Worm (Caenorhabditis elegans): ENCODE results near the gene ZC395.5.

Gene ZC395.5

DNA sequence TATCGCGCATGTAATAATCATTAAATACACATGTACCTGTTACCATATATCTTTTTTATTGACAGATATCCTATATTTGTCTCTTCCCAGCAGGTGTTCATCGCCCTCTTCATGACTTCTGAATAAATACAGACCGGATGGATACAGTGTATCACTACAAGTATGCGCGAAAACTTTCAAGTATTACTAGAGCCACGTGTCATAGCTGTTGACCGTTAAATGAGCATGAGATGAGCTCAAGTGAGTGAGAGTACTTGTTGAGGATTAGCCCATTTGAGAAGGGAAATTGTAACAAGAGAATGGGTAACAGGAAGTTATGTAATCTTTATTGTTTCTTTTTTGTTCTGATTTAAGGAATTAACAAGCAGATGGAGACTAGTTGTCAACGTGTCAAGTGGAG is 22.6 kb upstream of the ZC395.5 start:
- no peak for TF ChIP-seq tbx-11 (GFP tag; IDR thresholded peaks at IDR 0.05)
- TF ChIP-seq pes-1 (GFP tag; IDR thresholded peaks at IDR 0.05): no peak
- no peak for TF ChIP-seq ceh-36 (tag; optimal IDR thresholded peaks at IDR 0.05)
- TF ChIP-seq tbx-37 (GFP tag; conservative IDR thresholded peaks at IDR 0.05): no peak
- no peak for TF ChIP-seq ama-1 (optimal IDR thresholded peaks at IDR 0.05)
- no peak for TF ChIP-seq hnd-1 (tag; optimal IDR thresholded peaks at IDR 0.05)
- TF ChIP-seq sea-1 (GFP tag; conservative IDR thresholded peaks at IDR 0.05): no peak
- no peak for TF ChIP-seq hmbx-1 (tag; optimal IDR thresholded peaks at IDR 0.05)
- no peak for TF ChIP-seq flt-1 (GFP tag; IDR thresholded peaks at IDR 0.05)
- no peak for TF ChIP-seq scrt-1 (GFP tag; IDR thresholded peaks at IDR 0.05)
- TF ChIP-seq F13C5.2 (tag; optimal IDR thresholded peaks at IDR 0.05): no peak
- no peak for TF ChIP-seq B0310.2 (tag; optimal IDR thresholded peaks at IDR 0.05)
- no peak for TF ChIP-seq aly-1 (tag; optimal IDR thresholded peaks at IDR 0.05)
- no peak for TF ChIP-seq hmg-4 (GFP tag; optimal IDR thresholded peaks at IDR 0.05)
- TF ChIP-seq ceh-13 (GFP tag; optimal IDR thresholded peaks at IDR 0.05): no peak

DNA sequence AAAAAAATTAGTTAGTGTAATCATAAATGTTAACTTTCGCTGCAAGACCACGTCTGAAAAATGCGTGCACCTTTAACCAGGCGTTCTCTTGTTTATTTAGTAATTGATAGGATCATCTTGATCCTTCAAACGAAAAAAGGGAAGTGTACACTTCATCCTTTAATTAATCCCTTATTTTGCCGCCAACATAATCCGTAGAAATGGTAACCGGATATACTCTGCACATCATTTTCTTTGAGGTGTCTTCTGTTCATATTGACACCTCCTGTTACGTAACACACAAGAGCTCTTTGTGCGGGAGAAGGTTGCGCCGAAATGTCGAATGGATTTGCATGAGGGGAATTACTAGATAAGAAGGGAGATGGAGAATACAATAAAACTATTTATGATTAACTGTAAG is 18.9 kb upstream of the ZC395.5 start:
- TF ChIP-seq flt-1 (GFP tag; IDR thresholded peaks at IDR 0.05) (no peak), ceh-36 (tag; optimal IDR thresholded peaks at IDR 0.05) (peak; percentile 67)

DNA sequence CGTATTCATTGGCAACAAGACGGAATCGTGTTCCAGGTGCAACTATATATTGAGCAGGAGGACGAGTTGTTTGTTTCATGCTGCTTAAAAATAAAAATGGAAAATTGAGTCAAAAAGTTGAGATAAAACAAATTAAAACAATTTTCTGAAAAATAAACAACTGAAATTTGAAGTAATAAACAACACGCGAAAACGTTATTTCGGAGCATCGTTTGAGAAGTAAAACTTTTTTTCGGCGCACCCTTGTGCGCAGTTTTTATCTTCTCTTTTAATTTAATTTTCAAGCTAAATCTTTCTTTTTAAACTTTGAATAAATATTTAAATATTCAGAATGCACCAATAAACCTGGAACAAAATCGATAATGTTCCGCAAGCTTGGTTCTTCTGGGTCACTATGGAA is 13.5 kb upstream of the ZC395.5 start, which contains the start of the genes sumv-1 and gop-1:
sumv-1 (minus strand) TSS at position 80 of the 400 bp plus-strand sequence.
gop-1 (plus strand) TSS at position 331 of the 400 bp plus-strand sequence.
- TF ChIP-seq aly-1 (tag; optimal IDR thresholded peaks at IDR 0.05): no peak
- TF ChIP-seq scrt-1 (GFP tag; IDR thresholded peaks at IDR 0.05): no peak
- no peak for TF ChIP-seq F13C5.2 (tag; optimal IDR thresholded peaks at IDR 0.05)
- TF ChIP-seq pes-1 (GFP tag; IDR thresholded peaks at IDR 0.05): no peak

DNA sequence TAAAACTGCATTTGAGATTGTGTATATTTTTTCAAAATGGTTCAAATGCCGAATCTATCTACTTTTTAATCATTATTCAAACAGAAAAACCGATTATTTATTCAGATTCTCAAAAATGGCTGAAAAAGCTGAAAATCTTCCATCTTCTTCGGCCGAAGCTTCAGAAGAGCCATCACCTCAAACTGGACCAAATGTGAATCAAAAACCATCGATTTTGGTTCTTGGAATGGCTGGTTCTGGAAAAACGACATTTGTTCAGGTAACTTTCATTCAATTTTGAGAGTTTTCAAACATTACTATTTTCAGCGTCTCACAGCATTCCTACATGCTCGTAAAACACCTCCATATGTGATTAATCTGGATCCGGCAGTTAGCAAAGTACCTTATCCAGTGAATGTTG is 8.7 kb upstream of the ZC395.5 start, which contains the start of gene gop-2:
gop-2 (plus strand) TSS at position 106 of the 400 bp plus-strand sequence.
- TF ChIP-seq hmbx-1 (tag; optimal IDR thresholded peaks at IDR 0.05) (no peak), ets-7 (tag; optimal IDR thresholded peaks at IDR 0.05) (no peak), B0310.2 (tag; optimal IDR thresholded peaks at IDR 0.05) (no peak), aly-1 (tag; optimal IDR thresholded peaks at IDR 0.05) (no peak), hnd-1 (tag; optimal IDR thresholded peaks at IDR 0.05) (no peak), tbx-11 (GFP tag; IDR thresholded peaks at IDR 0.05) (no peak), sea-1 (GFP tag; conservative IDR thresholded peaks at IDR 0.05) (no peak), ceh-36 (tag; optimal IDR thresholded peaks at IDR 0.05) (no peak), flt-1 (GFP tag; IDR thresholded peaks at IDR 0.05) (no peak), tbx-37 (GFP tag; conservative IDR thresholded peaks at IDR 0.05) (no peak), tra-4 (tag; optimal IDR thresholded peaks at IDR 0.05) (no peak), ceh-13 (GFP tag; optimal IDR thresholded peaks at IDR 0.05) (no peak), scrt-1 (GFP tag; IDR thresholded peaks at IDR 0.05) (no peak), pes-1 (GFP tag; IDR thresholded peaks at IDR 0.05) (no peak), hmg-4 (GFP tag; optimal IDR thresholded peaks at IDR 0.05) (no peak), ama-1 (optimal IDR thresholded peaks at IDR 0.05) (no peak), F13C5.2 (tag; optimal IDR thresholded peaks at IDR 0.05) (no peak)

DNA sequence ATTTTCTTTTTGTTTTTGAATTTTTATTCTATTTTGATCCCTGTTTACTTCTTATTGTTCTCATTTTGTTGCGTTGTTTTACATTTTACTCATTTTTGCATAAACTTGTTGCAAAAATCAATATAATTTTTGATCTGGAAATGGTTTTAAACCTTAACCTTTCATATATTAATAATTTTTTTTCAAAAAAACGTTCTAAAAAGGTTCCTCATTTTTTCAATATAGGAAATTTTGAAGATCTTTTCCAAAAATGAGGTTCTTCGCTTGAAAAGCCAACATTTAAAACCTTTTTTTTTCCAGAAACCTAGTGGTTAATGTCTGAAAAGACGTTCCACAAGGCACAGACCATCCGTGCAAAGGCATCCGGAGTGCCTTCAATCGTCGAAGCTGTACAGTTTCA is 7.3 kb upstream of the ZC395.5 start, which contains the start of gene gop-3:
gop-3 (plus strand) TSS at position 301 of the 400 bp plus-strand sequence.
- TF ChIP-seq F13C5.2 (tag; optimal IDR thresholded peaks at IDR 0.05): no peak
- no peak for TF ChIP-seq tbx-11 (GFP tag; IDR thresholded peaks at IDR 0.05)
- no peak for TF ChIP-seq tra-4 (tag; optimal IDR thresholded peaks at IDR 0.05)
- no peak for TF ChIP-seq hmg-4 (GFP tag; optimal IDR thresholded peaks at IDR 0.05)
- no peak for TF ChIP-seq sea-1 (GFP tag; conservative IDR thresholded peaks at IDR 0.05)
- no peak for TF ChIP-seq scrt-1 (GFP tag; IDR thresholded peaks at IDR 0.05)
- TF ChIP-seq ceh-36 (tag; optimal IDR thresholded peaks at IDR 0.05): no peak
- no peak for TF ChIP-seq aly-1 (tag; optimal IDR thresholded peaks at IDR 0.05)
- TF ChIP-seq flt-1 (GFP tag; IDR thresholded peaks at IDR 0.05): no peak

DNA sequence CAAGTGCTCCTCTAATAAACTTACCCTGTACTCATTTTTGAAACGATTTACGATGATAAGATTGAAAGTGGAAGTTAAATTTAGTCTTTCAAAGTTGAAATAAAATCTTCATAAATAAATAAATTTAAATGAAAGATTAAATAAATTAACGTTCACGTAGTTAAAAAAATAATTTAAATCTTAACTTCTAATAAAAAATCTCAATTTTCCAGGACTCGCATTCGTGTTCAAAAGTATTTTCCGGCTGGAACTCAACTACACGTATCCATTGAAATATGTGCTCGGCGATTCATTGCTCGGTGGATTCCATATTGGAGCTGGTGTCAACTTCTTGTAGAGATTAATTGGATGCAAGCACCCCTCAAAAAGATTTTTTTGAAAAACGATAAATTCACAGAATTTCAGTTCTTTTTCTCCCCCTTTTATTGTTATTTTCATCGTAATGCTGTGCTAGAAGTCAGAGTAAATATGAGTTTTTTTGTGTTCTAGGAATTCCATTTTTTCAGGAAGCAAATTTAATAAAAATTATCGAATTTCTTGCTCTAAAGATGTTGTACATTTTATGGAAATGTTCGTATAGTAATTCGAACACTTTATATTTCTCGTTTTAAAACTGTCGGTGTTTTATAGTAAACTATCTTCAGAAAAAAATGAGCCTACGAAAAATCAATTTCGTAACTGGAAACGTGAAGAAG is 4.2 kb upstream of the ZC395.5 start, which contains the start of the genes C34E10.9 and hap-1:
C34E10.9 (minus strand) TSS at position 101 of the 695 bp plus-strand sequence.
hap-1 (plus strand) TSS at position 645 of the 695 bp plus-strand sequence.
- TF ChIP-seq sea-1 (GFP tag; conservative IDR thresholded peaks at IDR 0.05) (no peak), B0310.2 (tag; optimal IDR thresholded peaks at IDR 0.05) (no peak), scrt-1 (GFP tag; IDR thresholded peaks at IDR 0.05) (no peak), tbx-11 (GFP tag; IDR thresholded peaks at IDR 0.05) (no peak), ceh-36 (tag; optimal IDR thresholded peaks at IDR 0.05) (no peak), tbx-37 (GFP tag; conservative IDR thresholded peaks at IDR 0.05) (no peak), tra-4 (tag; optimal IDR thresholded peaks at IDR 0.05) (no peak), pes-1 (GFP tag; IDR thresholded peaks at IDR 0.05) (no peak), hnd-1 (tag; optimal IDR thresholded peaks at IDR 0.05) (no peak), flt-1 (GFP tag; IDR thresholded peaks at IDR 0.05) (no peak), aly-1 (tag; optimal IDR thresholded peaks at IDR 0.05) (no peak), ceh-13 (GFP tag; optimal IDR thresholded peaks at IDR 0.05) (no peak)

DNA sequence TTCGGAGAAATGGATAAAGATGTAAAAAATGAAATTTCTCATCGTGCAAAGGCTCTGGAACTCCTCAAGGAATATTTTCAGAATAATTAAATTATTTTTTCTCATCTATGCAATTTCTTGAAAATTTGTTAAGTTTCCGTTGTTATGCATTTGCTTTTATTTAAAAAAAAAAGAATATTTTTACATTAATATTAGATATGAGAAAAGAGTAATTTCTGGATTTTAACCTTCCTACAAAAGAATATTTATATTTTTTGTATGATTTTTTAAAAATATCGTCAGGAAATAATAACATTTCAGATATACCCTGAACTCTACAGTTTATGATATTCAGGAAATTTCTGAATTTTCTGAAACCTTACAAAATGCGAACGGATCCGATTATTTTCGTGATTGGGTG is 2.8 kb upstream of the ZC395.5 start, which contains the start of gene gro-1:
gro-1 (plus strand) TSS at position 301 of the 400 bp plus-strand sequence.
- TF ChIP-seq ceh-13 (GFP tag; optimal IDR thresholded peaks at IDR 0.05) (no peak), F13C5.2 (tag; optimal IDR thresholded peaks at IDR 0.05) (no peak), flt-1 (GFP tag; IDR thresholded peaks at IDR 0.05) (no peak), tra-4 (tag; optimal IDR thresholded peaks at IDR 0.05) (no peak), hmbx-1 (tag; optimal IDR thresholded peaks at IDR 0.05) (no peak), ama-1 (optimal IDR thresholded peaks at IDR 0.05) (no peak), scrt-1 (GFP tag; IDR thresholded peaks at IDR 0.05) (no peak), hnd-1 (tag; optimal IDR thresholded peaks at IDR 0.05) (no peak), hmg-4 (GFP tag; optimal IDR thresholded peaks at IDR 0.05) (no peak), tbx-11 (GFP tag; IDR thresholded peaks at IDR 0.05) (no peak), ets-7 (tag; optimal IDR thresholded peaks at IDR 0.05) (no peak), B0310.2 (tag; optimal IDR thresholded peaks at IDR 0.05) (no peak), sea-1 (GFP tag; conservative IDR thresholded peaks at IDR 0.05) (no peak), pes-1 (GFP tag; IDR thresholded peaks at IDR 0.05) (no peak), tbx-37 (GFP tag; conservative IDR thresholded peaks at IDR 0.05) (no peak), aly-1 (tag; optimal IDR thresholded peaks at IDR 0.05) (no peak), ceh-36 (tag; optimal IDR thresholded peaks at IDR 0.05) (no peak)

Data from whole organism, early embryonic.